Worm (Caenorhabditis elegans): ENCODE data around the gene clc-20.
A peak's percentile ranks its signal among the peaks of the same experiment; 100 is the strongest.

Gene clc-20

ce11 chrIII:834443-834815 lies 38.0 kb upstream of the clc-20 start (continued):
- TF ChIP-seq unc-62 (GFP tag; optimal IDR thresholded peaks at IDR 0.05 in 1 of 2) = no peak
- no peak for TF ChIP-seq unc-62 (tag; optimal IDR thresholded peaks at IDR 0.05)
- no peak for TF ChIP-seq ZK546.5 (tag; optimal IDR thresholded peaks at IDR 0.05)
- TF ChIP-seq lim-7 (GFP tag; IDR thresholded peaks at IDR 0.05) = no peak
- TF ChIP-seq tag-97 (GFP tag; IDR thresholded peaks at IDR 0.05) = no peak

ce11 chrIII:835208-835607 lies 37.2 kb upstream of the clc-20 start:
- TF ChIP-seq mes-2 (tag; optimal IDR thresholded peaks at IDR 0.05; ENCODE audit: poor library complexity, severe bottlenecking) = peak; percentile 42
- peak; percentile 92 for TF ChIP-seq ama-1 (optimal IDR thresholded peaks at IDR 0.05)
- no peak for TF ChIP-seq daf-16 (GFP tag; optimal IDR thresholded peaks at IDR 0.05)
- TF ChIP-seq daf-16 (tag; optimal IDR thresholded peaks at IDR 0.05) = no peak
- peak in 1 of 2 experiments; percentile 85 for TF ChIP-seq unc-62 (GFP tag; optimal IDR thresholded peaks at IDR 0.05 in 1 of 2)
- no peak for TF ChIP-seq unc-62 (tag; optimal IDR thresholded peaks at IDR 0.05)
- no peak for TF ChIP-seq vab-7 (GFP tag; IDR thresholded peaks at IDR 0.05)
- no peak for TF ChIP-seq snpc-4 (tag; optimal IDR thresholded peaks at IDR 0.05)
- peak; percentile 88 for TF ChIP-seq aha-1 (tag)
- no peak for TF ChIP-seq madf-5 (GFP tag; IDR thresholded peaks at IDR 0.05)

- TF ChIP-seq F49E8.2 (tag; optimal IDR thresholded peaks at IDR 0.05; ENCODE audit: borderline replicate concordance) (no peak), lim-7 (GFP tag; IDR thresholded peaks at IDR 0.05) (peak; percentile 95), madf-5 (GFP tag; IDR thresholded peaks at IDR 0.05) (peak; percentile 77 to 95; a peak in 3 of 4 replicates), zag-1 (tag; optimal IDR thresholded peaks at IDR 0.05) (peak; percentile 45), unc-62 (GFP tag; optimal IDR thresholded peaks at IDR 0.05 in 1 of 2) (no peak), unc-62 (tag; optimal IDR thresholded peaks at IDR 0.05) (no peak), mxl-3 (GFP tag; optimal IDR thresholded peaks at IDR 0.05) (peak; percentile 62), nhr-28 (tag; optimal IDR thresholded peaks at IDR 0.05) (peak; percentile 65), nhr-102 (tag; optimal IDR thresholded peaks at IDR 0.05) (peak; percentile 92), saeg-2 (GFP tag; IDR thresholded peaks at IDR 0.05) (peak; percentile 88), mep-1 (tag; optimal IDR thresholded peaks at IDR 0.05) (peak; percentile 94), ceh-44 (GFP tag; IDR thresholded peaks at IDR 0.05) (peak; percentile 38; the same call in 1 of the 2 replicates), lin-29 (GFP tag; IDR thresholded peaks at IDR 0.05) (peak; percentile 83), lin-38 (GFP tag; IDR thresholded peaks at IDR 0.05) (peak; percentile 82), ces-1 (GFP tag; optimal IDR thresholded peaks at IDR 0.05) (no peak), nhr-77 (tag; optimal IDR thresholded peaks at IDR 0.05) (peak; percentile 98), nhr-6 (tag; optimal IDR thresholded peaks at IDR 0.05) (no peak), rbr-2 (tag; optimal IDR thresholded peaks at IDR 0.05) (peak; percentile 47), ceh-28 (tag; optimal IDR thresholded peaks at IDR 0.05) (no peak), zip-11 (GFP tag; IDR thresholded peaks at IDR 0.05) (no peak), mdl-1 (tag; optimal IDR thresholded peaks at IDR 0.05) (peak; percentile 41 to 53), tag-97 (GFP tag; IDR thresholded peaks at IDR 0.05) (peak; percentile 74; the same call in 1 of the 2 replicates), tra-1 (GFP tag; IDR thresholded peaks at IDR 0.05) (peak; percentile 93), nhr-76 (tag; optimal IDR thresholded peaks at IDR 0.05) (no peak), D1046.2 (GFP tag; IDR thresholded peaks at IDR 0.05) (peak; percentile 91), nhr-25 (tag; optimal IDR thresholded peaks at IDR 0.05; ENCODE audit: borderline replicate concordance, insufficient read depth) (peak; percentile 84), zfp-3 (GFP tag; conservative IDR thresholded peaks at IDR 0.05) (peak; percentile 99), zip-2 (tag; optimal IDR thresholded peaks at IDR 0.05) (no peak), mdt-29 (GFP tag; IDR thresholded peaks at IDR 0.05) (peak; percentile 93), ZK337.2 (GFP tag; IDR thresholded peaks at IDR 0.05) (peak; percentile 73), Y75B8A.6 (GFP tag; IDR thresholded peaks at IDR 0.05) (peak; percentile 99), pqm-1 (tag; optimal IDR thresholded peaks at IDR 0.05) (peak; percentile 5), T20F7.1 (GFP tag; optimal IDR thresholded peaks at IDR 0.05) (peak; percentile 77), dve-1 (tag; optimal IDR thresholded peaks at IDR 0.05; ENCODE audit: insufficient read depth) (peak; percentile 86), F44E2.7 (GFP tag; IDR thresholded peaks at IDR 0.05) (0 out of 2 replicates have a peak, but pooled peaks have one; percentile 58), unc-130 (GFP tag; optimal IDR thresholded peaks at IDR 0.05) (no peak), daf-12 (tag; optimal IDR thresholded peaks at IDR 0.05) (no peak), F37D6.2 (tag; optimal IDR thresholded peaks at IDR 0.05) (peak; percentile 40), spr-3 (GFP tag; optimal IDR thresholded peaks at IDR 0.05) (peak; percentile 88)
Measured at ce11 chrIII:835713-836278, 36.6 kb upstream of the clc-20 start.

All from whole organism, L4 larva.